Worm (Caenorhabditis elegans): Measurements from ENCODE around the gene Y71H2AR.2.
"Not testable (repeated sequence)": the region's sequence is repeated elsewhere in the genome, so short reads cannot be mapped to it uniquely, and the experiment has no call there.

The Y71H2AR.2 gene

DNA sequence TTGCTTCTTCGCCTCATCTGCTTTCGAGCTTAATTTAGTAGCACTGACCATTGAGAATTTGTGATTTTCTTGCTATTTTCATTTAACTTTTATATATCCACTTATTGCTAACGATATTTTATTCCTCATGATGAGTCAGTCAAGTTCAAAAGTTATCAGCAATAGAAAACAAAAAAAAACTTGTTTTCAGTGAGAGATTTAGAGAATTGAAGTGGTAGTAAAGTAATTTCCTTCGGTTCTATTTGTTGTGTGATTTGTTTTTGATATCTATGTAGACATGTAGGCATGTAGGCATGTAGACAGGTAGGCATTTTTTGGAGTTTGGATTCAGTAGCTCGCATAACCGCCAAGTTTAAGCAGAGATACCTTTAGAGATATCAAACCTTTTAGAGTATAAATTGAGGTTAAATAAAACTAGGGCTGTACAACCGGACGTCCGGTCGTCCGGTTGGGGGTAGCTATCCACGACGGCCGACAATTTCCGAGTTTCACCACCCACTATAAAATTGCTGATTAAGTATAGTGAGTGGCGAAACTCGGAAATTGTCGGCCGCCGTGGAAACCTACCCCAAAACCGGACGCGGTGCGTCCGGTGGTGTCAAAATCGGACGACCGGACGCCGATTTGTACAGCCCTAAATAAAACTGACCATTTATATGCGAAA lies at the start of gene Y71H2AR.2:
Gene Y71H2AR.2, minus strand, starts transcription at position 51 of the 664 bp plus-strand sequence.
- no peak for TF ChIP-seq unc-62 (GFP tag; optimal IDR thresholded peaks at IDR 0.05)

DNA sequence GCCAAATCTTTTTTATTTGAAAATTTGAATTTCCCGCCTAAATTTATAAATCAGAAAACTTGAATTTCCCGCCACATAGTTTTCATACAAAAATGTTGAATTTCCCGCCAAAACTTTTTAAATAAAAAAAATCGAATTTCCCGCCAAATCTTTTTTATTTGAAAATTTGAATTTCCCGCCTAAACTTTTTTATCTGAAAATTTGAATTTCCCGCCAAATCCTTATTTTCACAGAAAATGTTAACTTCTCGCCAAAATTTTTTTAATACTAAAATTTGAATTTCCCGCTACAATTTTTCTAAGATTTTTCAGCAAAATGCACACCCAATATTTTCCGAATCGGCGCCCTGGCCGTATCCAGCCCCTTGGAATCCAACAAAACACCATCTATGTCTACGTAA lies 41.3 kb upstream of the Y71H2AR.2 start, which contains the start of gene F56F11.2:
Gene F56F11.2, plus strand, starts transcription at position 301 of the 400 bp plus-strand sequence.
- not testable (repeated sequence) for TF ChIP-seq unc-62 (GFP tag; optimal IDR thresholded peaks at IDR 0.05)

DNA sequence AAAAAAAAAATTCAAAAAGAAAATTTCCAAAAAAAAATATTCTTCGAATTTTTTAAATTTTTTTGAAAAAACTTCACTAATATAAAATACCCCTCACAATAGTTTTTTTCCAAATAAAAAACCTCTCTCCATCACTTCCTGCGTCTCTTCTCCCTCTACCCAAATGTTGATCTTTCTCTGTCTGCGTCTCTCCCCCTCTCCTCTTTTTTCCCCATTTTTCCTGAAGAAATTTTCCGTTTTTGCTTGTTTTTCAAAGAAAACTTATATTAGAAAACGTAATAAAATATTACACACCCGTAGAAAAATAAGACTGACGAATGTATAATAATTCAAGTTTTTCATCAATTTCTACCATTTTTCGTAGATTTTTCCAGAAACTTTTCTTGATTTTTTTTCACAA lies 40.4 kb upstream of the Y71H2AR.2 start:
- TF ChIP-seq unc-62 (GFP tag; optimal IDR thresholded peaks at IDR 0.05): no peak

DNA sequence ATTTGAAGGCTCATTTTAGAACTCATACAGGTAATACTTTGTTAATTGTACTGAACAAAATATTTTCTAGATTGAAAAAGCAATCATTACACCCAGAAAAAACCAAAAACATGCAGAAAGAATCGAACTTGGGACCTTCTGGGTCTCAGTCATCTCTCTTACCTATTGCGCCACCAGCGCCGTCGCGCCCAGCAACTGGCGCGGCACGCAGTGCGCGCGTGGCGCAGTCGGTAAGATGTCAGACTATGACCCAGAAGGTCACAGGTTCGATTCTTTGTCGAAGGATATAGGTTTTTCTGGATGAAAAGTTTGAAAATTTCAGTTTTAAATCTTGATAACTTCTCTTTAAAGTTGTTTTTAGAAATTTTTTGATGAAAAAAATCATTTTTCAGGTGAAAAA lies 39.0 kb upstream of the Y71H2AR.2 start:
- no peak for TF ChIP-seq unc-62 (GFP tag; optimal IDR thresholded peaks at IDR 0.05)

DNA sequence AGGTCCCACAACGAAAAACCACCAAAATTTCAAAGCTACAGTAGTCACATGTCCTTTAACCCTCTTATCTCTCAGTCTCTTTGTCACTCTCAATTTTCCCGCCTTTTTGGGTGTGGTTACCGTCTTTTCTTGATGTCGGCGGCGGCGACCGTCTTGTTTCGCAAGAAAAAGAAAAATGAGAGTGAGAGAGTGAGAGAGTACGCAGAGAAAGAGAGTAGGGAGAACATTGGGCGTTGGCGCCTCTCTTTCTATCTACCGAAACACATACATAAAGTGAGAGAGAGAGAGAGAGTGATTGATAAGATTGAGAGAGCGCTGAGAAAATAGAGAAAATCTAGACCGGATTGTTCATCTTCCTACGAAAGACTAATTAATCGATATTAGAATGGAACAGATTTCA lies 35.2 kb upstream of the Y71H2AR.2 start:
- no peak for TF ChIP-seq unc-62 (GFP tag; optimal IDR thresholded peaks at IDR 0.05)

DNA sequence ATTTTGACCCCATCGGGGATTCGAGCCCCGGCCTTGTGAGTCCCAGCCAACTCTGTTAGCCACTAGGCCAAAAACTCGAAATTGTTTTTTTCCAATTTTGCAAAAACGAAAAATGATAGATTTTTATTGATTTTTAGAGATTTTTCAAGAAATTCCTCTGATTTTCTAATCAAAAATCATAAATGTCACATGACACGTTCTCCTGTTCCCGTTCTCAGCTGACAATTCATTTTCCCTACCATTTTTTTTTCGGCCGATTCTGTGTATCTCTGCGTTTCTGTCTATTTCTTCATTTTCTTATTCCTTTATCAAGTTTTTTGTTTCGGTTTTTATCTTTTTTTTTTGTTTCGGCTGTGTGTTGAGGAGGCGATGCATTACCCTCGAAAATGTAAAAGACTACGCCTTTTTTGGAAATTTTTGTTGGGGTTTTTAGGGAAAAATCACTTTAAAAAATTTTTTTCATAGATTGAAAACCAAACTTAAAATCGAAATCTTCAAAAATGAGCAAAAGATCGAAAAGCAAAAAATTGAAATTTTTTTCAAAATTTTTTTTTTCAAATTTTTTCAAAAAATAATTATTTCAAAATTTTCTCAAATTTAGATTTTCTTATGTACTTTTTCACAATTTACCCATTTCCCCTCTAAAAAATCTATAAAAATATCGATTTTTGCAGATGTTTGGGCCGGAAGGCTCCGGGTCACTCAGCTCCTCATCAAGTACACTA lies 33.6 kb upstream of the Y71H2AR.2 start, which contains the start of gene klf-1:
Gene klf-1, plus strand, starts transcription at position 675 of the 725 bp plus-strand sequence.
- no peak for TF ChIP-seq unc-62 (GFP tag; optimal IDR thresholded peaks at IDR 0.05)

DNA sequence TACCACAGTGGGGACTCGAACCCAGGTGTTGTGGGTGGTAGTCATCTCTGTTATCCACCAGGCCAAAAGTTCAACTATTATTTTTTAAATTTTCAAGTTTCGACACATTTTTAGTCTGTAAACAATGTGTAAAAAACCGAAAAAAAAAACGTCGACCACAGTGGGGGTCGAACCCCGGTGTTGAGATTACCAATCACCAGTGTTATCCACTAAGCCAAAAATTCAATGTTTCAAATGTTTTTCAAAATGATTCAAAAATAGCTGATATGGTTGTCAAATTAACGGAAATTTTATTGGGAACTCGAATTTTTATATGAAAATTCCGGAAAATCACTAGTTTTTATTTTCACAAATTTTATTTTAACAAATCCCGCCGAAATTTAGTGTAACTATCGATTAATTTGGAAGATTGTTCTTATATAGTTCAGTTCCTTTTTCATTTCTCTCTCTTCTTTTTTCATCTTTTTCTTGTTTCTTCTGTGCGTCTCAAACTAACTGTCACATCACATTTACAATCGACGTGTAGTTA lies 32.5 kb upstream of the Y71H2AR.2 start:
- TF ChIP-seq unc-62 (GFP tag; optimal IDR thresholded peaks at IDR 0.05): no peak

DNA sequence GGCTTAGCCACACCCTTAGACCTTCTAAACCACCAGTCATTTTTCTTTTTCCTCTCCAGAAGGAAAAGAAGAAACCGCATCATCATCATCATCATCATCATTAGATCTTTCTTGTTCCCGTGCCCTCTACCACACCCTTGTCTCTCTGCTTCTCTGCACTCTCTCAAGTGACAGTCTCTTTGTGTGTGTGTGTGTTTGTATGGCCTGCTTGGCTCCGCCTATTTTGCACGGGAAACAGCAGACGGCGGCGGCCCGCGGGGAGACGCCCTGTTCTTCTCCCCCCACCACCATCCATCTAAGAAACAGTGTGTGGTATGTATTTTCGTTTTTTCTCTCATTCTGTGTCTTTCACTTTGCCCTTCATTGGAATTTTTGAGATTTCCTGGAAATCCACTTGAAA lies 31.1 kb upstream of the Y71H2AR.2 start:
- no peak for TF ChIP-seq unc-62 (GFP tag; optimal IDR thresholded peaks at IDR 0.05)

DNA sequence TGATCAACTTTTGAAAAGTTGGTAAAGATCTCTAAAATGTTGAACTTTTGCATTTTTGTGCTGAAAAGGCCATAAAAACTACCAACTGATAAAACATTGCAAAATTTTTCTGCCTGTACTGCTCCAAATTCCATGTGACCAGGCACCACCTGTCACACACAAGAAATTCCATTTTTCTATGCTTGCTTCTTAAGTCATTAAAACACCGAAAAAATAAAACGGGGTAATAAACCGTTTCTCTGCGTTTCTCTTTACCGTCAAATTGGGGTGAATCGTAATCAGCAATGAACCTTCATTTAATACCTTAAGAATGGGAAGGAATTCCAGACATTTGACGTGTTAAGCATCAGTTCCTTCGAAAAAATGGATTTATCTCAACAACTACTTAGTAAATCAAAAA lies 29.5 kb upstream of the Y71H2AR.2 start:
- TF ChIP-seq unc-62 (GFP tag; optimal IDR thresholded peaks at IDR 0.05): no peak

DNA sequence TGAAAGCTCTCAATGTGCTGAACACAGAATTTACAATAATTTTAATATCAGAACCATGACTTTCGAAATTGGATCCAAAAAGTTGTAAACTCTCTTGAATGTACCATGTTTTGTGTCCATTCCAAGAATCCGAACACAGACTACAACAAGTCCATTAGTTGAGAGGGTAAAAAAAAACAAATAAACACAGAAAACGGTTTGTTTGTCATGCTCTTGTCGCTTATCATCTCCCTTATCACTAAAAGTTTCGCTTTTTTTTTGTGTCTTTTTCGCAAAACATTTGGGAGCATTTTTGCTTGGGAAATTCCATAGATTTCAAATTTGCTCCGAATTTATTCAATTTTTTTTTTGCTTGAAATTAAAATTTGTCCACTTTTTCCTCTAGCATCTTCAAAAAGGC lies 28.8 kb upstream of the Y71H2AR.2 start:
- TF ChIP-seq unc-62 (GFP tag; optimal IDR thresholded peaks at IDR 0.05): no peak

DNA sequence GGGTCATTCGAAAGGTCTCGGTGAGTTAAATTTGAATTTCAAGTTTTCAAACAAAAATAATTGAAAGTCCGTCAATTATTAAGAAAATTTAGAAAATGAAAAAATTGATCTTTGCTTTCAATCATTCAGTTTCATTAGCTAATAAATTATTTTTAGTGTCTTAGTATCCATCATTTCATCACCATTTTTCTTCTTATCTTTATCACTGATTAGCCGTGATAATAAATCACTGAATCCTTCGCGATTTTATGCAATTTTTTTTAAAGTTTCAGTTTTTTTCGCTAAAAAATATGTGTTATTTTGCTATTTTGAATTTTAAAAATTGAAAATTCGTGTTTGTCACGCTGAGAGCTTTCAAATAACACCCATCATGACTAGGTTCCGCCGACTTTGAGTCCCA lies 28.3 kb upstream of the Y71H2AR.2 start:
- TF ChIP-seq unc-62 (GFP tag; optimal IDR thresholded peaks at IDR 0.05): no peak

DNA sequence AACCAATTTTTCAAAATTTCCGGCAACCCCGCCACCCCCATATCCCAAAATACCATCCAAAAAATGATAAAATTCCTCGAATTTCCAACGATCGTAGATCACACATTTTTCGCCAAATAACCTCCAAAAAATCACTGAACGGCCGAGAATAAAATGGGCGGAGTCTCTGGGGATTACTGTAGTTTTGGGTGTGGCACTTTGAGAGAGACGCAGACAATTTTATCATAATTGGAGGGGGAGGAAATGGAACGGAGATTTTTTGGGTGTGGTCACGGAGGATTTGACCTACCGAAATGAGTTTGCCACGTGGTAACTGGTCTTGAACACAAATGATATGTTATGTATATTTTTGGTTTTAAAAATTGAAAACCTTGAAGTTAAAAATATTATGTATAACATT lies 27.7 kb upstream of the Y71H2AR.2 start:
- no peak for TF ChIP-seq unc-62 (GFP tag; optimal IDR thresholded peaks at IDR 0.05)

DNA sequence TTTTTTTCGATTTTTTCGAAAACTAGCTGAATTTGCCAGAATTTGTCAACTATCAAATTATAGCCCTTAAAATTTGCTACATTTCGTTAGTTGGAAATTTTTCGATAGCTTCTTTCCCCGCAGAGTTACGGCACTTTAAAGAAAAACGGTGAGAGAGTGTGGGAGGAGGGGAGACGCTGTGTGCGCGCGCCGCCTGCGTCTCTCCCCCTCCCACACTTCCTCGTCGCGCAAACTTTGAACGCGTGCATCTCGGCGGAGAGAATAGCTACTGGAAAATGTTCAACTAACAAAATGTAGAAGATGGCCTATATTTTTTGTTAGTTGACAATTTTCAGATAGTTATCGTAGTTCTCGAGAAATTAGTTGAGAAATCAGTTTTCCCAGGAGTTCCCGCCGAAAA lies 25.9 kb upstream of the Y71H2AR.2 start:
- TF ChIP-seq unc-62 (GFP tag; optimal IDR thresholded peaks at IDR 0.05): no peak

DNA sequence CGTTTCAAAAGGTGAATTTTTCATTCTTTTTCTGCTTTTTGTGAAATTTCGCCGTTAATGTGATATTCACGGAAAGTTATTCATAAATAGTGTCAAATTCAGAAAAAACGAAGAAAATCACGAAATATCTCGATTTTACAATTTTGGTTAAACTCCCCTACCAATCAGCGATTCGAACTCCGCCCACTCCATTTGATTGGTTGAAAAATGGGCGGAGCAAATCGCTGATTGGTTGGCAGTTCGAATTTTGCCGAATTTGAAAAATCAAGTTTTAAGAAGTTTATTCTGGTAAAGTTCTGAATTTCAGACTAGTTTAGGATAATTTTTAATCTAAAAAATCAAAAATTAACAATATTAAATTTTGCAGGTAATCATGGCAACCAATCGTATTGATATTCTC lies 23.9 kb upstream of the Y71H2AR.2 start:
- TF ChIP-seq unc-62 (GFP tag; optimal IDR thresholded peaks at IDR 0.05): no peak

DNA sequence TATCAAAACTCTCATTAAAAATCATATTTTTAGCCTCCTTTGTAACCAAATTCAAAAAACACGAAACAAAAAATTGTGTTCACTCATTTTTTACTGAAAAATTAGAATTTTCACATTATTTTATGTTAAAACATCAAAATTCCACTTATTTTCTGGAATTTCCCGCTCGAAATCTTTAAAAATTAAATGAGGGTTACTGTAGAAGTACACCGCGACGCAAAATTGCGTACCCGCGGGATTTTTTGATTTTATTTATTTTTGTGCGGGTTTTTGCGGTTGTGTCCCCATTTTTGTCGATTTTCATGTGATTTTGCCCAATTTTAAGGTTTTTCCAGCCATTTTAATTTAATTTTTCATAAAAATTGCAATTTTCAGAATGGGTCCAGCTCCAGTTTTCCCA lies 17.6 kb upstream of the Y71H2AR.2 start:
- TF ChIP-seq unc-62 (GFP tag; optimal IDR thresholded peaks at IDR 0.05): no peak

DNA sequence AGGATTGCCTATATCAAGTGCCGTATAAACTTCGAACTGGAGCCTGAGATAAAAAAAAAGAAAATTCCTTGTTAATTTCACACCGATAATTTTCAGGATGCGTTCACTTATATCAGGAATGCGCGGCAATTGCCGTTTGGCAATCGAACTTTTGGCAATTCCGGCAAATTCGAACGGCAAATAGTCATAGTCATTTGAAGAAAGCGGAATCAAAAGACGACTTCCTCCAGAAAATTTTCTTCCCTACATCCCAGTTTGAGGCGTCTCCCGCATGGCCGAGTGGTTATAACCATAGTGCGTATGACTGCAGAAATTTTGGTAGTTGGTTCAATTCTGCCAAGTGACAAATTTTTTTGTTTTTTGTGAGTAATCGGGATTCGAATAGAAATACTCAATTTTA lies 15.2 kb upstream of the Y71H2AR.2 start, which contains the start of gene F56F11.4:
Gene F56F11.4, plus strand, starts transcription at position 301 of the 400 bp plus-strand sequence.
- no peak for TF ChIP-seq unc-62 (GFP tag; optimal IDR thresholded peaks at IDR 0.05)

DNA sequence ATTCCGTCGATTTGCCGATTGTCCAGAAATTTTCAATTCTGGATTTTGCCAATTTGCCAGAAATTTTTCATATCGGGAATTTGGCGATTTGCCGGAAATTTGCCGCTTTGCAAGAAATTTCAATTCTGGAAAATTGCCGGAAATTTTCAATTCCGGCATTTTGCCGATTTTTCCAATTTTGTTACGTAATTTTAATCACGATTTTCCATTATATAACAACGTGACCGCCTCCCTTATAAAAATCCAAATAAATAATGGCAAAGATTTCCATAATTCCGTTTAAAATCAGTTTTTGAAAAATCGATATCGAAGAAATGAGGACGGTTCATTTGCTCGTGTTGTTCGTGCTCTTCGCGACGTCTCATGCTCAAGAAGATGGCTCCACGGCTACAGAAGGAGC lies 6.0 kb upstream of the Y71H2AR.2 start, which contains the start of gene H34I24.1:
Gene H34I24.1, plus strand, starts transcription at position 301 of the 400 bp plus-strand sequence.
- not testable (repeated sequence) for TF ChIP-seq unc-62 (GFP tag; optimal IDR thresholded peaks at IDR 0.05)
